Worm (Caenorhabditis elegans) whole organism, young adult: Measurements from ENCODE around the gene Y39A1A.21.

Source experiments
- B0019.2 ChIP-seq: fragments of 200-800 bp; sonication (Bioruptor generic); conservative IDR thresholded peaks from 2 replicates; pipeline ENCODE4 v1.3.6; 2022; ENCODE audit warnings: missing genetic modification reagents, missing genetic modification characterization, missing compliant biosample characterization
- B0261.1 ChIP-seq: sonication (generic microtip); optimal IDR thresholded peaks from 2 replicates; lab custom pipeline; 2016; ENCODE audit warnings: mild to moderate bottlenecking, missing genetic modification characterization, moderate library complexity, missing compliant biosample characterization
- B0336.3 ChIP-seq: fragments of 200-800 bp; sonication (Bioruptor generic); IDR thresholded peaks from 2 replicates; pipeline ENCODE4 v1.3.6; 2022; ENCODE audit warnings: missing genetic modification characterization, missing compliant biosample characterization
- C17E4.6 ChIP-seq: fragments of 200-800 bp; sonication (Bioruptor generic); IDR thresholded peaks from 2 replicates; pipeline ENCODE4 v1.3.6; 2022; ENCODE audit warnings: missing genetic modification reagents, missing genetic modification characterization, missing compliant biosample characterization
- F10E7.11 ChIP-seq: sonication (generic microtip); optimal IDR thresholded peaks from 2 replicates; lab custom pipeline; 2017; ENCODE audit warnings: mild to moderate bottlenecking, missing genetic modification characterization, moderate library complexity, missing compliant biosample characterization
- F22D6.2 ChIP-seq: sonication (generic microtip); optimal IDR thresholded peaks from 2 replicates; lab custom pipeline; 2016; ENCODE audit warnings: mild to moderate bottlenecking, missing genetic modification characterization, missing compliant biosample characterization
- K11D2.4 ChIP-seq: fragments of 200-800 bp; sonication (Bioruptor generic); IDR thresholded peaks from 2 replicates; pipeline ENCODE4 v1.3.6; 2022; ENCODE audit warnings: missing genetic modification reagents, missing genetic modification characterization, missing compliant biosample characterization
- K12H6.12 ChIP-seq: fragments of 200-800 bp; sonication (Bioruptor generic); optimal IDR thresholded peaks from 2 replicates; lab custom pipeline; 2018; ENCODE audit warnings: mild to moderate bottlenecking, missing genetic modification characterization, missing compliant biosample characterization
- T07F8.4 ChIP-seq: sonication (generic microtip); optimal IDR thresholded peaks from 2 replicates; lab custom pipeline; 2016; ENCODE audit warnings: mild to moderate bottlenecking, missing genetic modification characterization, moderate library complexity, missing compliant biosample characterization
- T26A5.8 ChIP-seq: sonication (generic microtip); optimal IDR thresholded peaks from 2 replicates; lab custom pipeline; 2016; ENCODE audit warnings: missing genetic modification characterization, missing compliant biosample characterization
- Y53G8AR.9 ChIP-seq: fragments of 200-800 bp; sonication (Bioruptor generic); conservative IDR thresholded peaks from 2 replicates; pipeline ENCODE4 v1.3.6; 2022; ENCODE audit warnings: missing genetic modification reagents, missing genetic modification characterization, missing compliant biosample characterization
- Y56A3A.18 ChIP-seq: fragments of 200-800 bp; sonication (Bioruptor generic); IDR thresholded peaks from 2 replicates; pipeline ENCODE4 v1.3.6; 2022; ENCODE audit warnings: missing genetic modification reagents, missing genetic modification characterization, missing compliant biosample characterization
- Y67H2A.10 ChIP-seq: fragments of 200-800 bp; sonication (Bioruptor generic); conservative IDR thresholded peaks from 2 replicates; pipeline ENCODE4 v1.3.6; 2022; ENCODE audit warnings: missing genetic modification reagents, missing genetic modification characterization, missing compliant biosample characterization
- Y79H2A.3 ChIP-seq: fragments of 200-800 bp; sonication (Bioruptor generic); conservative IDR thresholded peaks from 2 replicates; pipeline ENCODE4 v1.3.6; 2022; ENCODE audit warnings: missing genetic modification reagents, missing genetic modification characterization, missing compliant biosample characterization
- ama-1 ChIP-seq, 3 experiments: fragments of 150-350 bp in 1 of 3; sonication (generic microtip) in 2 of 3; optimal IDR thresholded peaks; 2 replicates each; lab custom pipeline; 2014 to 2018; ENCODE audit warnings: missing biosample characterization in 2 of 3, missing genetic modification characterization in 2 of 3, missing genetic modification reagents in 2 of 3
- athp-1 ChIP-seq: sonication (generic microtip); optimal IDR thresholded peaks from 2 replicates; lab custom pipeline; 2017; ENCODE audit warnings: mild to moderate bottlenecking, missing genetic modification characterization, missing compliant biosample characterization
- ccch-3 ChIP-seq: fragments of 200-800 bp; sonication (Bioruptor generic); optimal IDR thresholded peaks from 2 replicates; lab custom pipeline; 2018; ENCODE audit warnings: mild to moderate bottlenecking, missing genetic modification characterization, missing compliant biosample characterization
- ceh-79 ChIP-seq: sonication (generic microtip); optimal IDR thresholded peaks from 2 replicates; lab custom pipeline; 2017; ENCODE audit warnings: mild to moderate bottlenecking, missing genetic modification characterization, missing compliant biosample characterization
- die-1 ChIP-seq: sonication (generic microtip); optimal IDR thresholded peaks from 2 replicates; lab custom pipeline; 2016; ENCODE audit warnings: missing genotype, mild to moderate bottlenecking, missing genetic modification characterization, missing compliant biosample characterization
- dox-1 ChIP-seq: fragments of 200-800 bp; sonication (Bioruptor generic); IDR thresholded peaks from 2 replicates; pipeline ENCODE4 v1.3.6; 2022; ENCODE audit warnings: missing genetic modification reagents, missing genetic modification characterization, missing compliant biosample characterization
- dpl-1 ChIP-seq: fragments of 150-350 bp; optimal IDR thresholded peaks from 2 replicates; lab custom pipeline; 2014; ENCODE audit warnings: missing biosample characterization, missing genetic modification reagents, missing genetic modification characterization
- egl-44 ChIP-seq: fragments of 200-800 bp; sonication (Bioruptor generic); IDR thresholded peaks from 2 replicates; pipeline ENCODE4 v1.3.6; 2022; ENCODE audit warnings: missing genetic modification reagents, missing genetic modification characterization, missing compliant biosample characterization
- egrh-3 ChIP-seq: fragments of 200-800 bp; sonication (Bioruptor generic); IDR thresholded peaks from 2 replicates; pipeline ENCODE4 v1.3.6; 2022; ENCODE audit warnings: missing genetic modification reagents, missing genetic modification characterization, missing compliant biosample characterization
- ekl-4 ChIP-seq: fragments of 200-800 bp; sonication (Bioruptor generic); IDR thresholded peaks from 2 replicates; pipeline ENCODE4 v1.3.6; 2022; ENCODE audit warnings: missing genetic modification reagents, missing genetic modification characterization, missing compliant biosample characterization
- gei-17 ChIP-seq: fragments of 200-800 bp; sonication (Bioruptor generic); optimal IDR thresholded peaks from 2 replicates; lab custom pipeline; 2018; ENCODE audit warnings: mild to moderate bottlenecking, missing genetic modification characterization, missing compliant biosample characterization
- hlh-12 ChIP-seq: sonication (generic microtip); optimal IDR thresholded peaks from 2 replicates; lab custom pipeline; 2016; ENCODE audit warnings: missing genetic modification characterization, missing compliant biosample characterization
- hsf-1 ChIP-seq: fragments of 200-800 bp; sonication (Bioruptor generic); IDR thresholded peaks from 2 replicates; pipeline ENCODE4 v1.3.6; 2022; ENCODE audit warnings: missing genetic modification reagents, missing genetic modification characterization, missing compliant biosample characterization
- lin-40 ChIP-seq: sonication (generic microtip); optimal IDR thresholded peaks from 2 replicates; lab custom pipeline; 2016; ENCODE audit warnings: missing genetic modification characterization, mild to moderate bottlenecking, missing compliant biosample characterization, missing genotype, missing genetic modification reagents
- lsl-1 ChIP-seq: fragments of 200-800 bp; sonication (Bioruptor generic); optimal IDR thresholded peaks from 2 replicates; lab custom pipeline; 2018; ENCODE audit warnings: mild to moderate bottlenecking, missing genetic modification characterization, moderate library complexity, missing compliant biosample characterization
- madf-10 ChIP-seq: sonication (generic microtip); optimal IDR thresholded peaks from 2 replicates; lab custom pipeline; 2016; ENCODE audit warnings: mild to moderate bottlenecking, missing genetic modification characterization, missing compliant biosample characterization
- madf-3 ChIP-seq: fragments of 200-800 bp; sonication (Bioruptor generic); IDR thresholded peaks from 2 replicates; pipeline ENCODE4 v1.3.6; 2022; ENCODE audit warnings: missing genetic modification reagents, missing genetic modification characterization, missing compliant biosample characterization
- madf-6 ChIP-seq: fragments of 200-800 bp; sonication (Bioruptor generic); IDR thresholded peaks from 2 replicates; pipeline ENCODE4 v1.3.6; 2022; ENCODE audit warnings: missing genetic modification reagents, missing genetic modification characterization, missing compliant biosample characterization
- mel-28 ChIP-seq: sonication (generic microtip); optimal IDR thresholded peaks from 2 replicates; lab custom pipeline; 2016; ENCODE audit warnings: borderline replicate concordance, mild to moderate bottlenecking, missing genetic modification characterization, missing compliant biosample characterization
- nfya-1 ChIP-seq: sonication (generic microtip); optimal IDR thresholded peaks from 2 replicates; lab custom pipeline; 2017; ENCODE audit warnings: antibody characterized with exemption, missing compliant biosample characterization, missing genetic modification characterization, borderline replicate concordance; ENCODE audit not compliant: insufficient read depth
- nfya-2 ChIP-seq: fragments of 200-800 bp; sonication (Bioruptor generic); IDR thresholded peaks from 2 replicates; pipeline ENCODE4 v1.3.6; 2022; ENCODE audit warnings: missing genetic modification reagents, missing genetic modification characterization, missing compliant biosample characterization
- nfyb-1 ChIP-seq: fragments of 200-800 bp; sonication (Bioruptor generic); IDR thresholded peaks from 2 replicates; pipeline ENCODE4 v1.3.6; 2022; ENCODE audit warnings: missing genetic modification reagents, missing genetic modification characterization, missing compliant biosample characterization
- nhr-120 ChIP-seq: fragments of 200-800 bp; sonication (Bioruptor generic); IDR thresholded peaks from 2 replicates; pipeline ENCODE4 v1.3.6; 2022; ENCODE audit warnings: missing genetic modification characterization, missing compliant biosample characterization
- nhr-179 ChIP-seq: sonication (generic microtip); optimal IDR thresholded peaks from 2 replicates; lab custom pipeline; 2016; ENCODE audit warnings: mild to moderate bottlenecking, missing genetic modification characterization, missing compliant biosample characterization
- nhr-90 ChIP-seq: sonication (generic microtip); optimal IDR thresholded peaks from 2 replicates; lab custom pipeline; 2016; ENCODE audit warnings: missing genotype, mild to moderate bottlenecking, missing genetic modification characterization, missing compliant biosample characterization
- pbrm-1 ChIP-seq: fragments of 200-800 bp; sonication (Bioruptor generic); IDR thresholded peaks from 2 replicates; pipeline ENCODE4 v1.3.6; 2022; ENCODE audit warnings: missing genetic modification reagents, missing genetic modification characterization, missing compliant biosample characterization
- pha-4 ChIP-seq: fragments of 150-350 bp; sonication (generic microtip); optimal IDR thresholded peaks from 2 replicates; lab custom pipeline; 2014; ENCODE audit warnings: missing biosample characterization, missing genetic modification reagents, missing genetic modification characterization
- rcor-1 ChIP-seq: fragments of 200-800 bp; sonication (Bioruptor generic); IDR thresholded peaks from 2 replicates; pipeline ENCODE4 v1.3.6; 2022; ENCODE audit warnings: missing genetic modification reagents, missing genetic modification characterization, missing compliant biosample characterization
- sea-2 ChIP-seq: fragments of 200-800 bp; sonication (Bioruptor generic); IDR thresholded peaks from 2 replicates; pipeline ENCODE4 v1.3.6; 2022; ENCODE audit warnings: missing genetic modification characterization, missing compliant biosample characterization
- snpc-1.3 ChIP-seq: sonication (generic microtip); optimal IDR thresholded peaks from 2 replicates; lab custom pipeline; 2017; ENCODE audit warnings: missing genetic modification characterization, mild to moderate bottlenecking, missing compliant biosample characterization, antibody characterized with exemption, moderate library complexity, missing genotype, missing genetic modification reagents; ENCODE audit not compliant: insufficient read depth
- zim-3 ChIP-seq: sonication (generic microtip); optimal IDR thresholded peaks from 2 replicates; lab custom pipeline; 2017; ENCODE audit warnings: mild to moderate bottlenecking, missing genetic modification characterization, moderate library complexity, missing compliant biosample characterization
- ztf-18 ChIP-seq: sonication (generic microtip); optimal IDR thresholded peaks from 2 replicates; lab custom pipeline; 2016; ENCODE audit warnings: missing genotype, mild to moderate bottlenecking, missing genetic modification characterization, missing compliant biosample characterization
- ztf-28 ChIP-seq: fragments of 200-800 bp; sonication (Bioruptor generic); IDR thresholded peaks from 2 replicates; pipeline ENCODE4 v1.3.6; 2022; ENCODE audit warnings: missing genetic modification reagents, missing genetic modification characterization, missing compliant biosample characterization

The Y39A1A.21 gene

ce11 chrIII:10714541-10714940 is 7.7 kb upstream of the Y39A1A.21 start (continued):
- TF ChIP-seq nhr-179 (tag; lab: Kevin White, UChicago) (no peak), madf-6 (GFP tag; lab: Robert Waterston, UW) (0 out of 2 replicates have a peak, but pooled peaks have one; percentile 28), T07F8.4 (tag; lab: Kevin White, UChicago) (no peak), nfyb-1 (0 out of 2 replicates have a peak, but pooled peaks have one; percentile 21), B0019.2 (GFP tag; lab: Robert Waterston, UW) (no peak), sea-2 (0 out of 2 replicates have a peak, but pooled peaks have one; percentile 36), die-1 (tag; lab: Kevin White, UChicago) (no peak), Y79H2A.3 (GFP tag; lab: Robert Waterston, UW) (no peak), dpl-1 (GFP tag; lab: Kevin White, UChicago) (no peak), rcor-1 (no peak), K12H6.12 (no peak), F10E7.11 (no peak), zim-3 (tag; lab: Kevin White, UChicago) (peak; percentile 12), T26A5.8 (tag; lab: Kevin White, UChicago) (no peak), snpc-1.3 (tag; lab: Kevin White, UChicago) (no peak), hlh-12 (no peak), pbrm-1 (GFP tag; lab: Robert Waterston, UW) (no peak), ccch-3 (GFP tag; lab: Kevin White, UChicago) (no peak)
- TF ChIP-seq, all 124 proteins: peak for 10

DNA sequence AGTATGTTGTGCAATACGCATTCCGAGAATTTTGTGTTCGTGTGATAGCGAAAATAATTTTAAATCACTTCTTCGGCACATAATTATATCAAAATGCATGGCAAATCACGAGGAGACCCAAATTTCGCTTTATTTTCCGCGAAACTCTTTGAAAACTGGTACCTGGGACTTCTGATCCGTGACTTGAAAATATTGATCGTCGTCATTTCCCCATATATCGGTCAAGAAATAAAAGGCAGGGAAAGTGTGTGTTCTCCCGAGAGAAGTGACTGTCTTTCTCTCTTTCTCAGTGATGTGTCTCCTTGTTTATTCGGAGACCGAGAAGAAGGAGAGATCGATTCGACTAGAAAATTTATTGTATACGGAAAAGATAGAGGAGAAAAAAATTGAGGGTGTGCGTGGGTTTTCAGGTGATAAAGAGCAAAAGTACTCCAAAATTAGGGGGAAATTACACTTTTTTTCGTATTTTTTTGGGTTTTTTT is 4.4 kb upstream of the Y39A1A.21 start, which contains the start of gene W09D10.5:
Gene W09D10.5, minus strand, starts transcription at position 345 of the 482 bp plus-strand sequence.
- TF ChIP-seq Y56A3A.18 (peak; percentile 63; the same call in 1 of the 2 replicates), madf-10 (peak; percentile 18), ama-1 (optimal IDR thresholded peaks at IDR 0.05; lab: Kevin White, UChicago) (peak; percentile 82), ama-1 (GFP tag; optimal IDR thresholded peaks at IDR 0.05; lab: Kevin White, UChicago) (no peak), K11D2.4 (GFP tag; lab: Robert Waterston, UW) (peak; percentile 39; the same call in 1 of the 2 replicates), pha-4 (tag; lab: Kevin White, UChicago) (peak; percentile 63), Y53G8AR.9 (peak; percentile 42; the same call in 1 of the 2 replicates), zim-3 (tag; lab: Kevin White, UChicago) (peak; percentile 78), ztf-28 (GFP tag; lab: Robert Waterston, UW) (no peak), ztf-18 (peak; percentile 16), nhr-120 (GFP tag; lab: Robert Waterston, UW) (0 out of 2 replicates have a peak, but pooled peaks have one; percentile 8), nhr-90 (tag; lab: Kevin White, UChicago) (peak; percentile 45), dox-1 (peak; percentile 62; the same call in 1 of the 2 replicates), mel-28 (peak; percentile 56), Y67H2A.10 (GFP tag; lab: Robert Waterston, UW) (0 out of 2 replicates have a peak, but pooled peaks have one; percentile 27), egl-44 (GFP tag; lab: Robert Waterston, UW) (no peak), nfya-2 (GFP tag; lab: Robert Waterston, UW) (no peak), gei-17 (GFP tag; lab: Kevin White, UChicago) (peak; percentile 15), B0261.1 (tag; lab: Kevin White, UChicago) (no peak), ceh-79 (tag; lab: Kevin White, UChicago) (peak; percentile 37), C17E4.6 (GFP tag; lab: Robert Waterston, UW) (0 out of 2 replicates have a peak, but pooled peaks have one; percentile 12), egrh-3 (GFP tag; lab: Robert Waterston, UW) (no peak), B0336.3 (GFP tag; lab: Robert Waterston, UW) (peak; percentile 78), ekl-4 (GFP tag; lab: Robert Waterston, UW) (peak; percentile 57; the same call in 1 of the 2 replicates), lsl-1 (GFP tag; lab: Kevin White, UChicago) (no peak), nfya-1 (tag; lab: Kevin White, UChicago) (no peak), madf-3 (GFP tag; lab: Robert Waterston, UW) (no peak), hsf-1 (GFP tag; lab: Robert Waterston, UW) (peak; percentile 56; the same call in 1 of the 2 replicates), lin-40 (tag; lab: Kevin White, UChicago) (peak; percentile 60), F22D6.2 (tag; lab: Kevin White, UChicago) (peak; percentile 2), athp-1 (peak; percentile 53)
